Fruit fly (Drosophila melanogaster): ENCODE results near the gene CG13996.

The CG13996 gene

dm6 chr2L:5981433-5982333 is 39.0 kb upstream of the CG13996 start, which contains the start of gene eIF4A:
Gene eIF4A (plus strand): TSS chr2L:5981764.
- peak; percentile 21 for TF ChIP-seq tai (GFP tag; optimal IDR thresholded peaks at IDR 0.05)
- no peak for TF ChIP-seq Vsx2 (GFP tag; optimal IDR thresholded peaks at IDR 0.05; ENCODE audit: partially characterized antibody)
- TF ChIP-seq CG9705 (GFP tag; optimal IDR thresholded peaks at IDR 0.05), result peak; percentile 5
- TF ChIP-seq dmrt93B (GFP tag; optimal IDR thresholded peaks at IDR 0.05), result peak; percentile 50
- no peak for TF ChIP-seq Rel (GFP tag; optimal IDR thresholded peaks at IDR 0.05)
- peak; percentile 100 for TF ChIP-seq Rel (tag; optimal IDR thresholded peaks at IDR 0.05)
- peak; percentile 14 for TF ChIP-seq HLH106 (tag; optimal IDR thresholded peaks at IDR 0.05)
- peak; percentile 0 for TF ChIP-seq rgr (GFP tag; optimal IDR thresholded peaks at IDR 0.05)
- TF ChIP-seq dl (GFP tag; optimal IDR thresholded peaks at IDR 0.05; ENCODE audit: insufficient read depth in 1 of 2, partially characterized antibody in 2 of 2), result peak; percentile 70 to 84
- no peak for TF ChIP-seq pan (optimal IDR thresholded peaks at IDR 0.05)
- TF ChIP-seq Sp1 (GFP tag; optimal IDR thresholded peaks at IDR 0.05), result no peak
- TF ChIP-seq Dif (GFP tag; optimal IDR thresholded peaks at IDR 0.05; ENCODE audit: partially characterized antibody), result peak; percentile 91

- TF ChIP-seq jim (GFP tag; optimal IDR thresholded peaks at IDR 0.05) (no peak), GATAd (GFP tag; optimal IDR thresholded peaks at IDR 0.05) (no peak), Dif (GFP tag; optimal IDR thresholded peaks at IDR 0.05; ENCODE audit: partially characterized antibody) (peak; percentile 79), dmrt93B (GFP tag; optimal IDR thresholded peaks at IDR 0.05) (no peak), rgr (GFP tag; optimal IDR thresholded peaks at IDR 0.05) (peak; percentile 70), Rel (GFP tag; optimal IDR thresholded peaks at IDR 0.05) (peak; percentile 32), Rel (tag; optimal IDR thresholded peaks at IDR 0.05) (peak; percentile 75), brk (GFP tag; optimal IDR thresholded peaks at IDR 0.05) (no peak), Myc (optimal IDR thresholded peaks at IDR 0.05) (no peak), h (GFP tag; optimal IDR thresholded peaks at IDR 0.05) (peak; percentile 72), tai (GFP tag; optimal IDR thresholded peaks at IDR 0.05) (no peak), foxo (GFP tag; optimal IDR thresholded peaks at IDR 0.05) (peak; percentile 47 to 67), woc (GFP tag; optimal IDR thresholded peaks at IDR 0.05) (no peak), Sp1 (GFP tag; optimal IDR thresholded peaks at IDR 0.05) (peak; percentile 73), CG32264 (GFP tag; optimal IDR thresholded peaks at IDR 0.05) (no peak), OdsH (GFP tag; optimal IDR thresholded peaks at IDR 0.05) (peak; percentile 38), Mio (GFP tag; optimal IDR thresholded peaks at IDR 0.05) (no peak), Hr78 (GFP tag; optimal IDR thresholded peaks at IDR 0.05) (no peak), Abd-B (GFP tag; optimal IDR thresholded peaks at IDR 0.05) (no peak), sv (GFP tag; optimal IDR thresholded peaks at IDR 0.05) (peak; percentile 27), lola (GFP tag; optimal IDR thresholded peaks at IDR 0.05) (no peak), HLH106 (tag; optimal IDR thresholded peaks at IDR 0.05) (peak; percentile 37), Dfd (GFP tag; optimal IDR thresholded peaks at IDR 0.05) (no peak), dsf (GFP tag; optimal IDR thresholded peaks at IDR 0.05; ENCODE audit: borderline replicate concordance) (no peak), dl (GFP tag; optimal IDR thresholded peaks at IDR 0.05; ENCODE audit: insufficient read depth in 1 of 2, partially characterized antibody in 2 of 2) (peak in 1 of 2 experiments; percentile 46), br (GFP tag; optimal IDR thresholded peaks at IDR 0.05) (peak; percentile 73), N (GFP tag; optimal IDR thresholded peaks at IDR 0.05) (no peak), usp (GFP tag; optimal IDR thresholded peaks at IDR 0.05) (no peak), fru (GFP tag; optimal IDR thresholded peaks at IDR 0.05) (peak; percentile 52), CrebA (GFP tag; optimal IDR thresholded peaks at IDR 0.05; ENCODE audit: borderline replicate concordance) (no peak), CG9705 (GFP tag; optimal IDR thresholded peaks at IDR 0.05) (peak; percentile 11), psq (GFP tag; optimal IDR thresholded peaks at IDR 0.05) (peak; percentile 32), Hr83 (GFP tag; optimal IDR thresholded peaks at IDR 0.05; ENCODE audit: poor library complexity, severe bottlenecking) (peak; percentile 64), Vsx2 (GFP tag; optimal IDR thresholded peaks at IDR 0.05; ENCODE audit: partially characterized antibody) (no peak), Jra (GFP tag; optimal IDR thresholded peaks at IDR 0.05) (peak; percentile 73), ey (GFP tag; optimal IDR thresholded peaks at IDR 0.05) (peak; percentile 1), Hnf4 (GFP tag; optimal IDR thresholded peaks at IDR 0.05) (peak; percentile 78), pan (optimal IDR thresholded peaks at IDR 0.05) (no peak), sage (GFP tag; optimal IDR thresholded peaks at IDR 0.05) (no peak)
These were observed 38.2 kb upstream of the CG13996 start for dm6 chr2L:5982334-5982987.
